Worm (Caenorhabditis elegans) whole organism, L2 larva: ENCODE measurements around the gene C14C10.10.

Experiments
- ZK546.5 ChIP-seq: sonication (generic microtip); optimal IDR thresholded peaks from 2 replicates; lab custom pipeline; 2017; ENCODE audit warnings: missing biosample characterization, missing genetic modification characterization
- mab-5 ChIP-seq: fragments of 150-350 bp; optimal IDR thresholded peaks from 2 replicates; lab custom pipeline; 2014; ENCODE audit warnings: missing biosample characterization, missing genetic modification characterization
- ztf-11 ChIP-seq: sonication (generic microtip); optimal IDR thresholded peaks from 2 replicates; lab custom pipeline; 2017; ENCODE audit warnings: missing biosample characterization, missing genetic modification characterization

ce11 chrV:12633046-12633445 is 34.1 kb upstream of the C14C10.10 start:
- TF ChIP-seq ZK546.5 (tag; lab: Kevin White, UChicago) = no peak
- TF ChIP-seq mab-5 (tag; lab: Kevin White, UChicago) = no peak
- no peak for TF ChIP-seq ztf-11
